Fruit fly (Drosophila melanogaster) whole organism, prepupa: ENCODE data around the gene Polr3G.

Experiments
- CG10669 ChIP-seq: fragments of 200-800 bp; sonication (Bioruptor generic); optimal IDR thresholded peaks from 3 replicates; lab custom pipeline; 2018; ENCODE audit warnings: missing biosample characterization, mild to moderate bottlenecking, missing genetic modification characterization, moderate library complexity
- CG11762 ChIP-seq: fragments of 200-800 bp; sonication (Bioruptor generic); optimal IDR thresholded peaks from 3 replicates; lab custom pipeline; 2016; ENCODE audit warnings: missing biosample characterization, missing genetic modification characterization; ENCODE audit not compliant: insufficient read depth
- CG6792 ChIP-seq: fragments of 200-800 bp; sonication (Bioruptor generic); optimal IDR thresholded peaks from 3 replicates; lab custom pipeline; 2016; ENCODE audit warnings: missing biosample characterization, missing genetic modification characterization
- CG6854 ChIP-seq: fragments of 200-800 bp; sonication (Bioruptor generic); optimal IDR thresholded peaks from 2 replicates; lab custom pipeline; 2017; ENCODE audit warnings: missing biosample characterization, mild to moderate bottlenecking, missing genetic modification characterization
- Hr39 ChIP-seq: fragments of 200-800 bp; sonication (Bioruptor generic); optimal IDR thresholded peaks from 2 replicates; lab custom pipeline; 2016; ENCODE audit warnings: missing biosample characterization, missing genetic modification characterization
- acj6 ChIP-seq: fragments of 200-800 bp; sonication (Bioruptor generic); optimal IDR thresholded peaks from 3 replicates; lab custom pipeline; 2016; ENCODE audit warnings: missing biosample characterization, missing genetic modification characterization

DNA sequence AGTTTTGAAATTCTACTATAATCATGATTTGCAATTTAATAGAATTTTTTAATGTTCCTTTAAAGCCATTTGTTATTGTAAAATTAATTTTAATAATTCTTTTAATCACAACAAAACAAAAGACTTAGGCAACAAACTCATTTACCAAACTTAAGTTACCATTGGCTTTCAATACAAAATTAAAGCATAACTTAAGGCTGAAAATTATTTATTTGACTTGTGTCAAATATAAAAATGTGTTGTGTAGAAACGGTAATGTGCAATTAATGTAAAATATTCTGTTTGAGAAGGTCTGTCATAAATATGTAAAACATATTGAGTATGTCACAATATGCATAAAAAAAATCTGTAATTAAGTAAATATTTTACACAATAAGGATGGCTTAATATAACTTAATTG, 19.9 kb downstream of the Polr3G start:
- TF ChIP-seq CG11762 (GFP tag; lab: Kevin White, UChicago) (no peak), Hr39 (GFP tag; lab: Kevin White, UChicago) (no peak), CG6792 (GFP tag; lab: Kevin White, UChicago) (no peak), acj6 (GFP tag; lab: Kevin White, UChicago) (no peak), CG10669 (GFP tag; lab: Kevin White, UChicago) (no peak), CG6854 (GFP tag; lab: Kevin White, UChicago) (no peak)
